Fruit fly (Drosophila melanogaster): ENCODE data around the gene Jhbp16.

Gene Jhbp16

dm6 chr3R:21693110-21693672, 29.0 kb downstream of the Jhbp16 start:
- no peak for TF ChIP-seq Clk (GFP tag; optimal IDR thresholded peaks at IDR 0.05)

- TF ChIP-seq Hr96 (GFP tag; optimal IDR thresholded peaks at IDR 0.05) (no peak), CG5204 (GFP tag; optimal IDR thresholded peaks at IDR 0.05) (no peak), CG1620 (GFP tag; optimal IDR thresholded peaks at IDR 0.05) (no peak), CG7101 (tag; optimal IDR thresholded peaks at IDR 0.05) (no peak), toe (GFP tag; optimal IDR thresholded peaks at IDR 0.05) (no peak), cic (GFP tag; optimal IDR thresholded peaks at IDR 0.05) (no peak), ovo (GFP tag; optimal IDR thresholded peaks at IDR 0.05) (no peak), kay (GFP tag; ENCODE audit: borderline replicate concordance) (no peak), CG11617 (GFP tag; optimal IDR thresholded peaks at IDR 0.05) (no peak), cnc (optimal IDR thresholded peaks at IDR 0.05) (no peak)
Observed at dm6 chr3R:21698895-21699300, 34.7 kb downstream of the Jhbp16 start.

DNA sequence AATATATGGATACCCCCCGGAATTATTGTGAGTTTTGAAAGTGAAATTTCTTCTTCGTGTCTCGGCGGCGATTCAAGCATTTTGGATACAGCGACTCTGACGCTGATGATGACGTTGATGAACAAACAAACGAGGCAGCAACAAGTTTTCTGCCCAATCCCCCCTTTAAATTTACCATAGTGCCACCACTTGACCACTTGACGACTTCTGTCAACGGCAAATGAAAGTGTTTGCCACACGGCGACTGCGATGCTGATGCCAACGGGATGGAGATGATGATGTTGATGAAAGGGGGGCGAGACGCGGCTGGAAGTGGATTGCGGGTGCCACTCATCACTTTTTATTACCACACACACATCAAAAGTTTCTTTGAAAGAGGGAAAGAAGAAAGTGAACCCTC, 36.3 kb downstream of the Jhbp16 start:
- no peak for TF ChIP-seq pad (GFP tag; optimal IDR thresholded peaks at IDR 0.05)
- TF ChIP-seq bab1 (GFP tag; optimal IDR thresholded peaks at IDR 0.05), result no peak
- TF ChIP-seq CG11617 (GFP tag; optimal IDR thresholded peaks at IDR 0.05), result no peak
- TF ChIP-seq Clk (GFP tag; optimal IDR thresholded peaks at IDR 0.05), result no peak
- TF ChIP-seq cnc (optimal IDR thresholded peaks at IDR 0.05), result no peak
- no peak for TF ChIP-seq CG1620 (GFP tag; optimal IDR thresholded peaks at IDR 0.05)
- no peak for TF ChIP-seq cic (GFP tag; optimal IDR thresholded peaks at IDR 0.05)
- no peak for TF ChIP-seq CG14711 (tag; optimal IDR thresholded peaks at IDR 0.05)
- TF ChIP-seq Hr96 (GFP tag; optimal IDR thresholded peaks at IDR 0.05), result no peak
- no peak for TF ChIP-seq Mnt (GFP tag; optimal IDR thresholded peaks at IDR 0.05)
- no peak for TF ChIP-seq tj (GFP tag; optimal IDR thresholded peaks at IDR 0.05)
- TF ChIP-seq ovo (GFP tag; optimal IDR thresholded peaks at IDR 0.05), result no peak
- no peak for TF ChIP-seq Crg-1 (GFP tag; optimal IDR thresholded peaks at IDR 0.05)
- no peak for TF ChIP-seq toe (GFP tag; optimal IDR thresholded peaks at IDR 0.05)
- TF ChIP-seq kay (GFP tag; ENCODE audit: borderline replicate concordance), result no peak

DNA sequence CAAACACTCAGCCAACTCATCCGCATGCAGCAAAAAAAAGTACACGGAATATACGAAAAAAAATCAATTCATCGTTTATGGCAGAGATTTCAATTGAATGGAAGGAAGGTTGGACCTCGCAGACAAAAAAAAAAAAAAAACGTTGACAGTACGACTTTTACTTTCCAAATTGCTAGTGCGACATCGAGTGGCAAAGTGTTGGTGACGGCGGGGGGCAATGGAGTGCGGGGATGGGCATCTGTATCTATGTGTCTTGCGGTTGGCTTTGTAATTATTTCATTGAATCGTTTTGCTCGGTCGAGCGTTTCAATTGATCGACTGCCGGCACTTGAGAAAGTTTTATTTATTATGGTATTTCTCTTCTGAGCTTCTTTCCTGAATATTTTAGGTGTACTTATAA, 37.3 kb downstream of the Jhbp16 start:
- peak; percentile 32 for TF ChIP-seq kay (GFP tag; ENCODE audit: borderline replicate concordance)
- no peak for TF ChIP-seq CG11617 (GFP tag; optimal IDR thresholded peaks at IDR 0.05)
- no peak for TF ChIP-seq CG12768 (GFP tag; optimal IDR thresholded peaks at IDR 0.05)
- TF ChIP-seq pad (GFP tag; optimal IDR thresholded peaks at IDR 0.05), result no peak
- no peak for TF ChIP-seq cnc (optimal IDR thresholded peaks at IDR 0.05)

dm6 chr3R:21703346-21703745, 39.2 kb downstream of the Jhbp16 start:
- TF ChIP-seq ovo (GFP tag; optimal IDR thresholded peaks at IDR 0.05), result no peak
- no peak for TF ChIP-seq CG14711 (tag; optimal IDR thresholded peaks at IDR 0.05)
- no peak for TF ChIP-seq cnc (optimal IDR thresholded peaks at IDR 0.05)
- no peak for TF ChIP-seq Crg-1 (GFP tag; optimal IDR thresholded peaks at IDR 0.05)
- TF ChIP-seq kay (GFP tag; ENCODE audit: borderline replicate concordance), result no peak

dm6 chr3R:21704439-21704838, 40.2 kb downstream of the Jhbp16 start:
- TF ChIP-seq CG1620 (GFP tag; optimal IDR thresholded peaks at IDR 0.05), result no peak
- TF ChIP-seq Mnt (GFP tag; optimal IDR thresholded peaks at IDR 0.05), result no peak
- no peak for TF ChIP-seq CG7101 (tag; optimal IDR thresholded peaks at IDR 0.05)
- no peak for TF ChIP-seq CG12768 (GFP tag; optimal IDR thresholded peaks at IDR 0.05)
- TF ChIP-seq cnc (optimal IDR thresholded peaks at IDR 0.05), result no peak
- TF ChIP-seq Clk (GFP tag; optimal IDR thresholded peaks at IDR 0.05), result no peak
- no peak for TF ChIP-seq Crg-1 (GFP tag; optimal IDR thresholded peaks at IDR 0.05)
- no peak for TF ChIP-seq ovo (GFP tag; optimal IDR thresholded peaks at IDR 0.05)
- no peak for TF ChIP-seq CG5204 (GFP tag; optimal IDR thresholded peaks at IDR 0.05)
- no peak for TF ChIP-seq CG14711 (tag; optimal IDR thresholded peaks at IDR 0.05)
- TF ChIP-seq kay (GFP tag; ENCODE audit: borderline replicate concordance), result no peak
- no peak for TF ChIP-seq toe (GFP tag; optimal IDR thresholded peaks at IDR 0.05)
- TF ChIP-seq CG33017 (tag; optimal IDR thresholded peaks at IDR 0.05), result no peak
- no peak for TF ChIP-seq pad (GFP tag; optimal IDR thresholded peaks at IDR 0.05)
- no peak for TF ChIP-seq CG11617 (GFP tag; optimal IDR thresholded peaks at IDR 0.05)

Measured in whole organism, adult.